Worm (Caenorhabditis elegans): ENCODE results near the gene fipr-13.

- TF ChIP-seq ceh-28 (tag; optimal IDR thresholded peaks at IDR 0.05) (no peak), elt-3 (tag; optimal IDR thresholded peaks at IDR 0.05) (no peak), nhr-237 (tag; optimal IDR thresholded peaks at IDR 0.05) (no peak), ztf-4 (tag; optimal IDR thresholded peaks at IDR 0.05) (no peak), ztf-11 (tag; optimal IDR thresholded peaks at IDR 0.05) (no peak)
Observed at ce11 chrV:10047189-10047588, 17.1 kb upstream of the fipr-13 start.
